Worm (Caenorhabditis elegans) whole organism, L3 larva: ENCODE measurements around the gene cyk-3.

Experiments
- R02D3.7 ChIP-seq: fragments of 150-350 bp; optimal IDR thresholded peaks from 2 replicates; lab custom pipeline; 2014; ENCODE audit warnings: missing biosample characterization, missing genetic modification characterization
- aly-2 ChIP-seq: fragments of 150-350 bp; optimal IDR thresholded peaks from 2 replicates; lab custom pipeline; 2014; ENCODE audit warnings: missing biosample characterization, missing genetic modification characterization
- ama-1 ChIP-seq: fragments of 150-350 bp; optimal IDR thresholded peaks from 2 replicates; lab custom pipeline; 2018
- ceh-16 ChIP-seq: sonication (generic microtip); optimal IDR thresholded peaks from 2 replicates; lab custom pipeline; 2017; ENCODE audit warnings: missing biosample characterization, missing genetic modification characterization
- ceh-9 ChIP-seq: sonication (generic microtip); optimal IDR thresholded peaks from 2 replicates; lab custom pipeline; 2018; ENCODE audit warnings: missing biosample characterization, missing genetic modification characterization
- egl-27 ChIP-seq: sonication (generic microtip); optimal IDR thresholded peaks from 4 replicates; lab custom pipeline; 2017; ENCODE audit warnings: missing biosample characterization, missing genetic modification reagents, missing genetic modification characterization
- egl-5 ChIP-seq: fragments of 150-350 bp; optimal IDR thresholded peaks from 2 replicates; lab custom pipeline; 2017; ENCODE audit warnings: missing biosample characterization, missing genetic modification reagents, missing genetic modification characterization, inconsistent platforms
- elt-1 ChIP-seq: fragments of 150-350 bp; optimal IDR thresholded peaks from 2 replicates; lab custom pipeline; 2014; ENCODE audit warnings: missing biosample characterization, missing genetic modification characterization
- elt-2 ChIP-seq: sonication (generic microtip); optimal IDR thresholded peaks from 2 replicates; lab custom pipeline; 2016; ENCODE audit warnings: missing genetic modification reagents, mild to moderate bottlenecking, missing genetic modification characterization, missing compliant biosample characterization
- elt-3 ChIP-seq, 3 experiments: fragments of 150-350 bp in 1 of 3; sonication (generic microtip) in 2 of 3; optimal IDR thresholded peaks; 2 replicates in 2 of 3; 4 replicates in 1 of 3; lab custom pipeline; 2014 to 2017; ENCODE audit warnings: missing biosample characterization in 3 of 3, missing genetic modification characterization in 3 of 3
- fkh-10 ChIP-seq: sonication (generic microtip); optimal IDR thresholded peaks from 2 replicates; lab custom pipeline; 2017; ENCODE audit warnings: missing biosample characterization, missing genetic modification reagents, missing genetic modification characterization
- fkh-2 ChIP-seq: fragments of 150-350 bp; optimal IDR thresholded peaks from 2 replicates; lab custom pipeline; 2014; ENCODE audit warnings: missing biosample characterization, missing genetic modification reagents, missing genetic modification characterization
- hmg-11 ChIP-seq: sonication (generic microtip); optimal IDR thresholded peaks from 2 replicates; lab custom pipeline; 2016; ENCODE audit warnings: missing genetic modification characterization, missing compliant biosample characterization
- jun-1 ChIP-seq: fragments of 150-350 bp; optimal IDR thresholded peaks from 2 replicates; lab custom pipeline; 2014; ENCODE audit warnings: missing biosample characterization, missing genetic modification reagents, missing genetic modification characterization
- lin-15B ChIP-seq: fragments of 150-350 bp; optimal IDR thresholded peaks from 2 replicates; lab custom pipeline; 2014; ENCODE audit warnings: missing biosample characterization, missing genetic modification characterization
- lin-39 ChIP-seq: fragments of 150-350 bp; optimal IDR thresholded peaks from 2 replicates; lab custom pipeline; 2018; ENCODE audit warnings: missing biosample characterization, missing genetic modification reagents, missing genetic modification characterization
- lsy-12 ChIP-seq: sonication (generic microtip); optimal IDR thresholded peaks from 2 replicates; lab custom pipeline; 2016; ENCODE audit warnings: mild to moderate bottlenecking, missing genetic modification characterization, missing compliant biosample characterization
- mdl-1 ChIP-seq: fragments of 150-350 bp; optimal IDR thresholded peaks from 2 replicates; lab custom pipeline; 2014; ENCODE audit warnings: missing biosample characterization, missing genetic modification characterization
- nfya-1 ChIP-seq: sonication (generic microtip); optimal IDR thresholded peaks from 2 replicates; lab custom pipeline; 2017; ENCODE audit warnings: missing genetic modification characterization, mild to moderate bottlenecking, missing compliant biosample characterization, antibody characterized with exemption, moderate library complexity; ENCODE audit not compliant: insufficient read depth
- nhr-11 ChIP-seq: fragments of 150-350 bp; optimal IDR thresholded peaks from 2 replicates; lab custom pipeline; 2014; ENCODE audit warnings: missing biosample characterization, missing genetic modification characterization
- nhr-12 ChIP-seq: fragments of 150-350 bp; optimal IDR thresholded peaks from 2 replicates; lab custom pipeline; 2014; ENCODE audit warnings: missing biosample characterization, missing genetic modification characterization
- nhr-237 ChIP-seq: fragments of 150-350 bp; optimal IDR thresholded peaks from 2 replicates; lab custom pipeline; 2014; ENCODE audit warnings: missing biosample characterization, missing genetic modification characterization
- nhr-25 ChIP-seq: sonication (generic microtip); optimal IDR thresholded peaks from 2 replicates; lab custom pipeline; 2017; ENCODE audit warnings: missing biosample characterization, missing genetic modification characterization
- nhr-28 ChIP-seq: fragments of 150-350 bp; optimal IDR thresholded peaks from 2 replicates; lab custom pipeline; 2014; ENCODE audit warnings: missing biosample characterization, missing genetic modification characterization
- nhr-67 ChIP-seq: fragments of 150-350 bp; optimal IDR thresholded peaks from 2 replicates; lab custom pipeline; 2014; ENCODE audit warnings: missing biosample characterization, missing genetic modification characterization
- nhr-76 ChIP-seq: fragments of 150-350 bp; sonication (generic microtip); optimal IDR thresholded peaks from 5 replicates; lab custom pipeline; 2014; ENCODE audit warnings: missing biosample characterization, missing genetic modification characterization
- nhr-77 ChIP-seq: fragments of 150-350 bp; optimal IDR thresholded peaks from 2 replicates; lab custom pipeline; 2014; ENCODE audit warnings: missing biosample characterization, missing genetic modification characterization
- pha-4 ChIP-seq: fragments of 150-350 bp; optimal IDR thresholded peaks from 2 replicates; lab custom pipeline; 2014; ENCODE audit warnings: missing biosample characterization, missing genetic modification reagents, missing genetic modification characterization
- pqm-1 ChIP-seq: fragments of 150-350 bp; optimal IDR thresholded peaks from 2 replicates; lab custom pipeline; 2017; ENCODE audit warnings: missing biosample characterization, missing genetic modification characterization, inconsistent platforms
- sea-2 ChIP-seq: fragments of 150-350 bp; sonication (generic microtip); optimal IDR thresholded peaks from 4 replicates; lab custom pipeline; 2014; ENCODE audit warnings: missing biosample characterization, missing genetic modification reagents, missing genetic modification characterization
- skn-1 ChIP-seq: fragments of 150-350 bp; optimal IDR thresholded peaks from 2 replicates; lab custom pipeline; 2014; ENCODE audit warnings: missing biosample characterization, missing genetic modification characterization
- unc-39 ChIP-seq: sonication (generic microtip); optimal IDR thresholded peaks from 4 replicates; lab custom pipeline; 2017; ENCODE audit warnings: missing biosample characterization, missing genetic modification characterization
- unc-62 ChIP-seq: fragments of 150-350 bp; sonication (generic microtip); optimal IDR thresholded peaks from 4 replicates; lab custom pipeline; 2014; ENCODE audit warnings: missing biosample characterization, missing genetic modification reagents, missing genetic modification characterization
- ztf-4 ChIP-seq: fragments of 150-350 bp; optimal IDR thresholded peaks from 2 replicates; lab custom pipeline; 2014; ENCODE audit warnings: missing biosample characterization, missing genetic modification characterization

Gene cyk-3

ce11 chrIII:5998640-5999039 is 21.3 kb upstream of the cyk-3 start:
- no peak for TF ChIP-seq lin-15B (tag; lab: Kevin White, UChicago)

DNA sequence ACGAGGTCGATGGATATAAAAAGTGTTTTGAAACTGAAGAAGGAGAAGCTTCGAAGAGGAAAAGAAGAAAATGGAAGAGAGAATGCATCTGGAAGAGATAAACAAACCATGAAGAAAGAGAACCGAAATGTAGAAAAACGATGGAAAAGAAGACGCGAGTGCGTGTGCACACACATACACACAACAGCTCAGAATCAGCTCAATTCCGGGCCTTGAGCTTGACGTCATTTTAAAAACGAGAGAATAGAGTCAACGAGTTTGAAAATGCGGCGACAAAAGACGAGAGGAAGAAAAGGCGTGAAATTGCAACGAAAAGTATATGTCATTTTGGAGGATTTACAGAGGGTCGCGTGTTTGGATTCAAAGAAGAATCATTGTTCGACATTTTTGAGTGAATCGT is 20.3 kb upstream of the cyk-3 start:
- TF ChIP-seq fkh-2 (no peak), nhr-237 (tag; lab: Kevin White, UChicago) (no peak), ama-1 (lab: Kevin White, UChicago) (no peak), nhr-77 (tag; lab: Kevin White, UChicago) (no peak), elt-2 (tag; lab: Kevin White, UChicago) (no peak), egl-5 (tag; lab: Kevin White, UChicago) (no peak), ztf-4 (tag; lab: Kevin White, UChicago) (no peak), nhr-76 (tag; lab: Kevin White, UChicago) (no peak), unc-62 (GFP tag; lab: Kevin White, UChicago) (no peak), unc-39 (tag; lab: Kevin White, UChicago) (no peak), R02D3.7 (tag; lab: Kevin White, UChicago) (no peak), pqm-1 (tag; lab: Kevin White, UChicago) (no peak), egl-27 (tag; lab: Kevin White, UChicago) (no peak), ceh-16 (no peak), jun-1 (tag; lab: Kevin White, UChicago) (no peak), nhr-25 (tag; lab: Kevin White, UChicago) (no peak), mdl-1 (tag; lab: Kevin White, UChicago) (no peak), elt-3 (tag; optimal IDR thresholded peaks at IDR 0.05; lab: Kevin White, UChicago) (no peak), aly-2 (tag; lab: Kevin White, UChicago) (no peak), skn-1 (tag; lab: Kevin White, UChicago) (no peak), hmg-11 (tag; lab: Kevin White, UChicago) (peak; percentile 59), pha-4 (no peak), sea-2 (GFP tag; lab: Kevin White, UChicago) (no peak), nhr-12 (tag; lab: Kevin White, UChicago) (no peak), nhr-28 (tag; lab: Kevin White, UChicago) (no peak), fkh-10 (GFP tag; lab: Kevin White, UChicago) (peak; percentile 1), elt-1 (tag; lab: Kevin White, UChicago) (no peak), nhr-11 (tag; lab: Kevin White, UChicago) (no peak), lin-39 (tag; lab: Kevin White, UChicago) (peak; percentile 70), ceh-9 (tag; lab: Kevin White, UChicago) (no peak), nfya-1 (tag; lab: Kevin White, UChicago) (peak; percentile 67)

DNA sequence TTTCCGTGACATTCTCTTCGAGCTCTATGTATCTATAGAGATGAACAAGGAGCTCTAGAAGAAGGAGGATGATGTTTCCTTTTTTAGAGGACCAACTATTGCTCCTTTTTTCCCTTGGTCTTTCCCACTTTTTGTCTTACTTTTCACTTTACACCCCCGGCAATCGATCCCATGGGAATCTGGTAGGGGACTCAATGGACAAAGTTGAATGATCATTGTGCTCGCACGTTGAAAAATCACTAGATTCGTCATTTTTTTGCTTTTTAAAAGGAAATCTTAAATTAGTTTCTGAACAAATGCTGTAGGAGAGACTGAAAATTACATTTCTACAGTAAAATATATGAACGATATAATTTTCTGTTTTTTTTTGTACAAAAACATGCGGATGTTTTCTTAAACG is 17.9 kb upstream of the cyk-3 start:
- TF ChIP-seq lin-39 (tag; lab: Kevin White, UChicago), result peak; percentile 16
- TF ChIP-seq R02D3.7 (tag; lab: Kevin White, UChicago), result no peak

- TF ChIP-seq nhr-77 (tag; lab: Kevin White, UChicago) (peak; percentile 2), nhr-67 (tag; lab: Kevin White, UChicago) (no peak)
- TF ChIP-seq, all 47 proteins: peak for 1
Observed at ce11 chrIII:6006453-6006852, 13.5 kb upstream of the cyk-3 start.

DNA sequence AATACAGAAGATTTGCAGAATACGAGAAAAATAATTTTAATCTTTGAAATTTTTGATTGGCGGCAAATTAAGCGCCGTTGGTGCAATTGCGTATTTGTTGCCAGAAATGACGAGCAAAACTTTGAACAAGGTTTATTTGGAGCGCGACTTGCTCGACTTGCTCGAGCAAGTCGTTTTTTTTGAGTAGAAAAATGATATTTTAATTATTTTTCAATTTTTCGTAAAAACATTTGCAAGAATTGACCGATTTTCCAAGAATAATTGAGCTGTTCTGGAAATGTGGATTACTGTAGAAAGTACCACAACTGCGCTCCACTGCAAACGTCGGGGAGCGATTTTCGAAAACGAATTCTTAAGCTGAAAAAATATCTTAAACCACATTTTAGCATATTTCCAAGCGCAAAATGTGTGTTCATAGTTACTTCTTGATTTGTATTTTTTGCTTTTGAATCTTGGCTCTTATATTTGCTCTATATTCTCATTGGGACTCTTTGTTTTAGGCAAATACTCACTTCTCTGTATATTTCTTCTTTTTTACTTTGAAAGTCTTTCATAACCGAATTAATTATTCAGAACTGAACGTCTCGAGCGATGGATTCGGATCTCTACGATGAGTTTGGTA is 10.9 kb upstream of the cyk-3 start, which contains the start of the genes gcna-1 and eftu-2:
gcna-1 (minus strand) TSS at position 96 of the 622 bp plus-strand sequence.
eftu-2 (plus strand) TSS at position 572 of the 622 bp plus-strand sequence.
- TF ChIP-seq lin-15B (tag; lab: Kevin White, UChicago) (peak; percentile 70), lsy-12 (tag; lab: Kevin White, UChicago) (no peak)
